Worm (Caenorhabditis elegans) whole organism, late embryonic: ENCODE measurements around the gene dhhc-10.

Experiments used
- F13H6.1 ChIP-seq: sonication (generic microtip); optimal IDR thresholded peaks from 2 replicates; lab custom pipeline; 2016; ENCODE audit warnings: missing genetic modification characterization, missing compliant biosample characterization
- K09A11.1 ChIP-seq: sonication (generic microtip); optimal IDR thresholded peaks from 2 replicates; lab custom pipeline; 2017; ENCODE audit warnings: antibody characterized with exemption, mild to moderate bottlenecking, missing genetic modification characterization, missing compliant biosample characterization; ENCODE audit not compliant: insufficient read depth
- ceh-22 ChIP-seq: sonication (generic microtip); optimal IDR thresholded peaks from 2 replicates; lab custom pipeline; 2017; ENCODE audit warnings: missing biosample characterization, missing genetic modification characterization
- ceh-24 ChIP-seq: sonication (generic microtip); optimal IDR thresholded peaks from 2 replicates; lab custom pipeline; 2016; ENCODE audit warnings: mild to moderate bottlenecking, missing genetic modification characterization, missing compliant biosample characterization
- npax-4 ChIP-seq: sonication (generic microtip); optimal IDR thresholded peaks from 2 replicates; lab custom pipeline; 2016; ENCODE audit warnings: missing genetic modification characterization, missing compliant biosample characterization

- TF ChIP-seq K09A11.1 (tag; lab: Kevin White, UChicago), result no peak
- TF ChIP-seq F13H6.1 (tag; lab: Kevin White, UChicago), result no peak
- TF ChIP-seq ceh-22 (tag; lab: Kevin White, UChicago), result no peak
- no peak for TF ChIP-seq ceh-24
- TF ChIP-seq npax-4 (tag; lab: Kevin White, UChicago), result no peak
Measured at ce11 chrX:4727388-4727787, 20.4 kb downstream of the dhhc-10 start, which contains the start of gene acc-3.
